Fruit fly (Drosophila melanogaster) whole organism, embryonic: Measurements from ENCODE around the gene Doc1.
A peak's percentile ranks its signal among the peaks of the same experiment; 100 is the strongest.

Experiments used
- Antp ChIP-seq: fragments of 200-800 bp; sonication (Bioruptor generic); optimal IDR thresholded peaks from 3 replicates; lab custom pipeline; 2016; ENCODE audit warnings: missing biosample characterization, missing genetic modification characterization
- Asciz ChIP-seq: fragments of 200-800 bp; sonication (Bioruptor generic); optimal IDR thresholded peaks from 2 replicates; lab custom pipeline; 2017; ENCODE audit warnings: missing biosample characterization, mild to moderate bottlenecking, missing genetic modification characterization, missing genetic modification reagents
- B-H1 ChIP-seq: fragments of 200-800 bp; sonication (Bioruptor generic); IDR thresholded peaks from 3 replicates; pipeline ENCODE4 v1.3.6; 2022; ENCODE audit warnings: missing biosample characterization, missing genetic modification characterization
- BtbVII ChIP-seq: fragments of 200-800 bp; sonication (Bioruptor generic); optimal IDR thresholded peaks from 3 replicates; lab custom pipeline; 2017; ENCODE audit warnings: missing biosample characterization, mild to moderate bottlenecking, missing genetic modification characterization
- CG10267 ChIP-seq: fragments of 200-800 bp; sonication (Bioruptor generic); optimal IDR thresholded peaks from 2 replicates; lab custom pipeline; 2018; ENCODE audit warnings: missing biosample characterization, mild to moderate bottlenecking, missing genetic modification characterization, moderate library complexity
- CG12071 ChIP-seq: fragments of 200-800 bp; sonication (Bioruptor generic); optimal IDR thresholded peaks from 3 replicates; lab custom pipeline; 2018; ENCODE audit warnings: missing biosample characterization, mild to moderate bottlenecking, missing genetic modification characterization
- CG14710 ChIP-seq: fragments of 200-800 bp; sonication (Bioruptor generic); optimal IDR thresholded peaks from 3 replicates; lab custom pipeline; 2019; ENCODE audit warnings: missing biosample characterization, mild to moderate bottlenecking, missing genetic modification characterization, moderate library complexity
- CG14860 ChIP-seq: fragments of 200-800 bp; sonication (Bioruptor generic); IDR thresholded peaks from 3 replicates; pipeline ENCODE4 v1.3.6; 2022; ENCODE audit warnings: missing biosample characterization, missing genetic modification characterization; ENCODE audit not compliant: partially characterized antibody
- CG14965 ChIP-seq: fragments of 200-800 bp; sonication (Bioruptor generic); optimal IDR thresholded peaks from 2 replicates; lab custom pipeline; 2016; ENCODE audit warnings: missing biosample characterization, missing genetic modification characterization, borderline replicate concordance
- CG1602 ChIP-seq: fragments of 200-800 bp; sonication (Bioruptor generic); optimal IDR thresholded peaks from 3 replicates; lab custom pipeline; 2016; ENCODE audit warnings: missing biosample characterization, missing genetic modification characterization
- CG1792 ChIP-seq: fragments of 200-800 bp; sonication (Bioruptor generic); optimal IDR thresholded peaks from 2 replicates; lab custom pipeline; 2016; ENCODE audit warnings: missing biosample characterization, missing genetic modification characterization
- CG18262 ChIP-seq: fragments of 200-800 bp; optimal IDR thresholded peaks from 3 replicates; lab custom pipeline; 2019; ENCODE audit warnings: missing biosample characterization, mild to moderate bottlenecking, missing genetic modification characterization, moderate library complexity
- CG18476 ChIP-seq: fragments of 200-800 bp; sonication (Bioruptor generic); optimal IDR thresholded peaks from 2 replicates; lab custom pipeline; 2016; ENCODE audit warnings: missing biosample characterization, mild to moderate bottlenecking, missing genetic modification characterization
- CG30431 ChIP-seq: fragments of 200-800 bp; sonication (Bioruptor generic); optimal IDR thresholded peaks from 2 replicates; lab custom pipeline; 2017; ENCODE audit warnings: missing biosample characterization, missing genetic modification characterization
- CG3163 ChIP-seq: fragments of 200-800 bp; sonication (Bioruptor generic); optimal IDR thresholded peaks from 3 replicates; lab custom pipeline; 2016; ENCODE audit warnings: missing biosample characterization, missing genetic modification characterization
- CG3281 ChIP-seq: fragments of 200-800 bp; sonication (Bioruptor generic); optimal IDR thresholded peaks from 3 replicates; lab custom pipeline; 2017; ENCODE audit warnings: missing biosample characterization, mild to moderate bottlenecking, missing genetic modification characterization
- CG4328 ChIP-seq: fragments of 200-800 bp; sonication (Bioruptor generic); optimal IDR thresholded peaks from 3 replicates; lab custom pipeline; 2017; ENCODE audit warnings: missing biosample characterization, missing genetic modification reagents, missing genetic modification characterization
- CG4820 ChIP-seq: fragments of 200-800 bp; sonication (Bioruptor generic); optimal IDR thresholded peaks from 3 replicates; lab custom pipeline; 2016; ENCODE audit warnings: missing biosample characterization, missing genetic modification characterization
- CG5180 ChIP-seq: fragments of 200-800 bp; sonication (Bioruptor generic); optimal IDR thresholded peaks from 3 replicates; lab custom pipeline; 2017; ENCODE audit warnings: missing biosample characterization, missing genetic modification characterization, mild to moderate bottlenecking, moderate library complexity, missing genetic modification reagents
- CG7357 ChIP-seq: fragments of 200-800 bp; sonication (Bioruptor generic); IDR thresholded peaks from 3 replicates; pipeline ENCODE4 v1.3.6; 2022; ENCODE audit warnings: missing biosample characterization, missing genetic modification characterization
- CG7745 ChIP-seq: fragments of 200-800 bp; sonication (Bioruptor generic); optimal IDR thresholded peaks from 2 replicates; lab custom pipeline; 2018; ENCODE audit warnings: missing biosample characterization, mild to moderate bottlenecking, missing genetic modification characterization, moderate library complexity
- CG8765 ChIP-seq: fragments of 200-800 bp; sonication (Bioruptor generic); IDR thresholded peaks from 2 replicates; pipeline ENCODE4 v1.3.6; 2022; ENCODE audit warnings: missing biosample characterization, missing genetic modification characterization
- CG9817 ChIP-seq: fragments of 200-800 bp; sonication (Bioruptor generic); optimal IDR thresholded peaks from 2 replicates; lab custom pipeline; 2018; ENCODE audit warnings: missing biosample characterization, mild to moderate bottlenecking, missing genetic modification characterization, moderate library complexity
- CTCF ChIP-seq: fragments of 200-800 bp; sonication (Bioruptor generic); optimal IDR thresholded peaks from 2 replicates; lab custom pipeline; 2017; ENCODE audit warnings: missing biosample characterization, mild to moderate bottlenecking, missing genetic modification characterization, moderate library complexity
- Camta ChIP-seq: fragments of 200-800 bp; sonication (Bioruptor generic); optimal IDR thresholded peaks from 2 replicates; lab custom pipeline; 2016; ENCODE audit warnings: missing biosample characterization, missing genetic modification characterization
- Chrac-16 ChIP-seq: fragments of 200-800 bp; sonication (Bioruptor generic); optimal IDR thresholded peaks from 3 replicates; lab custom pipeline; 2016; ENCODE audit warnings: missing biosample characterization, missing genetic modification characterization
- CkIIα-i1 ChIP-seq: fragments of 200-800 bp; sonication (Bioruptor generic); IDR thresholded peaks from 2 replicates; pipeline ENCODE4 v1.3.6; 2022; ENCODE audit warnings: missing biosample characterization, missing genetic modification characterization
- D ChIP-seq, 2 experiments: fragments of 200-800 bp in 1 of 2; fragments of >200 bp in 1 of 2; sonication (Bioruptor generic) in 1 of 2; optimal IDR thresholded peaks; 2 replicates in 1 of 2; 3 replicates in 1 of 2; lab custom pipeline; 2017; ENCODE audit warnings: mild to moderate bottlenecking in 1 of 2, missing biosample characterization in 1 of 2, missing genetic modification characterization in 1 of 2, missing genetic modification reagents in 1 of 2
- Deaf1 ChIP-seq: fragments of 200-800 bp; optimal IDR thresholded peaks from 3 replicates; lab custom pipeline; 2019; ENCODE audit warnings: missing biosample characterization, mild to moderate bottlenecking, missing genetic modification characterization, moderate library complexity
- Lim3 ChIP-seq: fragments of 200-800 bp; sonication (Bioruptor generic); IDR thresholded peaks from 2 replicates; pipeline ENCODE4 v1.3.6; 2022; ENCODE audit warnings: missing biosample characterization, missing genetic modification characterization
- Lpt ChIP-seq: fragments of >200 bp; optimal IDR thresholded peaks from 2 replicates; lab custom pipeline; 2018; ENCODE audit warnings: missing biosample characterization, missing genetic modification characterization
- Myb ChIP-seq: fragments of 200-800 bp; sonication (Bioruptor generic); optimal IDR thresholded peaks from 2 replicates; lab custom pipeline; 2016; ENCODE audit warnings: missing biosample characterization, missing genetic modification characterization
- NC2α ChIP-seq: fragments of 200-800 bp; sonication (Bioruptor generic); optimal IDR thresholded peaks from 2 replicates; lab custom pipeline; 2016; ENCODE audit warnings: missing biosample characterization, missing genetic modification characterization
- Nf-YA ChIP-seq: fragments of 200-800 bp; sonication (Bioruptor generic); IDR thresholded peaks from 2 replicates; pipeline ENCODE4 v1.3.6; 2022; ENCODE audit warnings: missing biosample characterization, missing genetic modification characterization
- Optix ChIP-seq: fragments of 200-800 bp; sonication (Bioruptor generic); IDR thresholded peaks from 3 replicates; pipeline ENCODE4 v1.3.6; 2022; ENCODE audit warnings: missing biosample characterization, missing genetic modification characterization
- ac ChIP-seq: fragments of 200-800 bp; sonication (Bioruptor generic); optimal IDR thresholded peaks from 3 replicates; lab custom pipeline; 2017; ENCODE audit warnings: missing biosample characterization, mild to moderate bottlenecking, missing genetic modification characterization
- ase ChIP-seq: fragments of 200-800 bp; sonication (Bioruptor generic); IDR thresholded peaks from 3 replicates; pipeline ENCODE4 v1.3.6; 2022; ENCODE audit warnings: missing biosample characterization, missing genetic modification characterization
- bcd ChIP-seq: fragments of 200-800 bp; sonication (Bioruptor generic); optimal IDR thresholded peaks from 2 replicates; lab custom pipeline; 2017; ENCODE audit warnings: missing biosample characterization, mild to moderate bottlenecking, missing genetic modification characterization
- bowl ChIP-seq: fragments of 200-800 bp; sonication (Bioruptor generic); IDR thresholded peaks from 2 replicates; pipeline ENCODE4 v1.3.6; 2022; ENCODE audit warnings: missing biosample characterization, missing genetic modification characterization
- crp ChIP-seq, 2 experiments: fragments of 200-800 bp; sonication (Bioruptor generic); optimal IDR thresholded peaks; 2 replicates in 1 of 2; 3 replicates in 1 of 2; lab custom pipeline; 2017; ENCODE audit warnings: missing biosample characterization in 2 of 2, missing genetic modification characterization in 2 of 2, mild to moderate bottlenecking in 1 of 2, moderate library complexity in 1 of 2
- en ChIP-seq: fragments of 200-800 bp; sonication (Bioruptor generic); optimal IDR thresholded peaks from 2 replicates; lab custom pipeline; 2016; ENCODE audit warnings: missing biosample characterization, missing genetic modification characterization
- gt ChIP-seq: fragments of 200-800 bp; sonication (Bioruptor generic); IDR thresholded peaks from 2 replicates; pipeline ENCODE4 v1.3.6; 2022; ENCODE audit warnings: missing biosample characterization, missing genetic modification characterization
- lov ChIP-seq, 2 experiments: fragments of 200-800 bp in 1 of 2; fragments of >200 bp in 1 of 2; sonication (Bioruptor generic) in 1 of 2; IDR thresholded peaks in 1 of 2; optimal IDR thresholded peaks in 1 of 2; 2 replicates in 1 of 2; 3 replicates in 1 of 2; pipeline versions ENCODE4 v1.3.6 to Lab custom; 2017 to 2022; ENCODE audit warnings: missing biosample characterization in 1 of 2, missing genetic modification characterization in 1 of 2
- mirr ChIP-seq: fragments of 200-800 bp; sonication (Bioruptor generic); optimal IDR thresholded peaks from 3 replicates; lab custom pipeline; 2018; ENCODE audit warnings: missing biosample characterization, mild to moderate bottlenecking, missing genetic modification characterization
- nerfin-1 ChIP-seq: fragments of 200-800 bp; sonication (Bioruptor generic); optimal IDR thresholded peaks from 3 replicates; lab custom pipeline; 2019; ENCODE audit warnings: missing biosample characterization, mild to moderate bottlenecking, missing genetic modification characterization, moderate library complexity
- onecut ChIP-seq: fragments of 200-800 bp; sonication (Bioruptor generic); IDR thresholded peaks from 2 replicates; pipeline ENCODE4 v1.3.6; 2022; ENCODE audit warnings: missing biosample characterization, missing genetic modification characterization
- org-1 ChIP-seq: fragments of 200-800 bp; sonication (Bioruptor generic); optimal IDR thresholded peaks from 2 replicates; lab custom pipeline; 2017; ENCODE audit warnings: missing biosample characterization, missing genetic modification characterization
- p53 ChIP-seq: fragments of 200-800 bp; sonication (Bioruptor generic); optimal IDR thresholded peaks from 2 replicates; lab custom pipeline; 2016; ENCODE audit warnings: missing biosample characterization, missing genetic modification characterization
- run ChIP-seq: fragments of 200-800 bp; sonication (Bioruptor generic); optimal IDR thresholded peaks from 3 replicates; lab custom pipeline; 2018; ENCODE audit warnings: missing biosample characterization, mild to moderate bottlenecking, missing genetic modification characterization
- tgo ChIP-seq: fragments of 200-800 bp; sonication (Bioruptor generic); IDR thresholded peaks from 3 replicates; pipeline ENCODE4 v1.3.6; 2022; ENCODE audit warnings: missing biosample characterization, missing genetic modification characterization

Gene Doc1

DNA sequence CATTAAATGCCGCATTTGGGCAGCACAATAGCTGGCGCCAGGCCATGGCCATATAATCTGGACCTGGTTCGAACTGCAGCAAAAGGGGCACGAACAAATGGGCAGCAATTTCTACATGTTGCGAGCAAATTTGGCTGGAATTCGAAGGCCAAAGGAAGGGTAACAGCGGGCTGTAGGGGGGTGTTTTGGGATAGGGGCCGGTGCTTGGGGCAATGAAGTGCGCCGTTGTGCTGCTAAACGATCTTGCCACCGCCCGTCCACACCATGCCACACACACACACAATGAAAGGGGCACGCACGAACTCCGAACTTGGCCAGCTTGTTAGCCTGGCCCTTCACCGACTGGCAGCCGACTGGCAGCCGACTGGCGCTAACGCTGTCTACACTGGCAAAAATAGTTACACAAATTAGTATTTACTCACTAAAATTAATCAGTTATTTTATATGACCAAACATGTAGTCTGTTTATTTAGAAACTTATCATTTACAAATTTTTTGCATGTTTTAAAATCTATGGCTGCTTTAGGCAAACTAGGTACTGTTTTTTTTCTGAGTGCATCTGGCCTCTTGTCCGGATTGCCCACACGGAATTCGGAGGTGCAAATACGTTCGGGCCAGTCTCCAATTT lies 7.1 kb upstream of the Doc1 start (continued):
- peak; percentile 43 for TF ChIP-seq CG5180 (GFP tag; lab: Kevin White, UChicago)
- TF ChIP-seq CG14965 (GFP tag; lab: Kevin White, UChicago), result no peak
- TF ChIP-seq CG30431 (GFP tag; lab: Kevin White, UChicago), result peak; percentile 13
- TF ChIP-seq NC2α (GFP tag; lab: Kevin White, UChicago), result no peak
- no peak for TF ChIP-seq lov (optimal IDR thresholded peaks at IDR 0.05; lab: Kevin White, UChicago)
- peak; percentile 34; the same call in 1 of the 3 replicates for TF ChIP-seq lov (GFP tag; IDR thresholded peaks at IDR 0.05; lab: Robert Waterston, UW)
- peak; percentile 24 for TF ChIP-seq CG4328 (GFP tag; lab: Kevin White, UChicago)
- TF ChIP-seq CG14710, result peak; percentile 83
- TF ChIP-seq CkIIα-i1, result no peak
- no peak for TF ChIP-seq CG9817 (tag; lab: Kevin White, UChicago)
- peak; percentile 44 for TF ChIP-seq CG1602 (GFP tag; lab: Kevin White, UChicago)
- no peak for TF ChIP-seq D (optimal IDR thresholded peaks at IDR 0.05; lab: Kevin White, UChicago)
- TF ChIP-seq D (GFP tag; optimal IDR thresholded peaks at IDR 0.05; lab: Kevin White, UChicago), result peak; percentile 78
- TF ChIP-seq Nf-YA, result 0 out of 2 replicates have a peak, but pooled peaks have one; percentile 28
- TF ChIP-seq CG3281 (GFP tag; lab: Kevin White, UChicago), result no peak
- peak; percentile 54 for TF ChIP-seq bcd (GFP tag; lab: Kevin White, UChicago)
- no peak for TF ChIP-seq B-H1 (GFP tag; lab: Robert Waterston, UW)
- TF ChIP-seq CG7745, result no peak
- TF ChIP-seq gt (GFP tag; lab: Robert Waterston, UW), result no peak
- TF ChIP-seq Lpt (GFP tag; lab: Kevin White, UChicago), result no peak
- TF ChIP-seq CG18262 (tag; lab: Kevin White, UChicago), result peak; percentile 82
- peak; percentile 37 for TF ChIP-seq ac (GFP tag; lab: Kevin White, UChicago)
- no peak for TF ChIP-seq Optix (GFP tag; lab: Robert Waterston, UW)
- TF ChIP-seq CG10267 (tag; lab: Kevin White, UChicago), result peak; percentile 76
- TF ChIP-seq Lim3, result no peak
- TF ChIP-seq CG18476 (GFP tag; lab: Kevin White, UChicago), result peak; percentile 73
- no peak for TF ChIP-seq Myb (GFP tag; lab: Kevin White, UChicago)
- peak; percentile 51 for TF ChIP-seq Chrac-16 (GFP tag; lab: Kevin White, UChicago)
- peak; percentile 86 for TF ChIP-seq CG4820 (GFP tag; lab: Kevin White, UChicago)
- peak; percentile 40 for TF ChIP-seq CG12071 (GFP tag; lab: Kevin White, UChicago)
- TF ChIP-seq crp (GFP tag; optimal IDR thresholded peaks at IDR 0.05; lab: Kevin White, UChicago), result no peak
- TF ChIP-seq bowl, result no peak
- no peak for TF ChIP-seq org-1 (GFP tag; lab: Kevin White, UChicago)
- no peak for TF ChIP-seq p53 (GFP tag; lab: Kevin White, UChicago)
- peak; percentile 47; the same call in 1 of the 3 replicates for TF ChIP-seq CG7357 (GFP tag; lab: Robert Waterston, UW)
- TF ChIP-seq CG14860 (GFP tag; lab: Robert Waterston, UW), result no peak
- TF ChIP-seq Asciz (GFP tag; lab: Kevin White, UChicago), result peak; percentile 67
- no peak for TF ChIP-seq CTCF (GFP tag; lab: Kevin White, UChicago)
- TF ChIP-seq Deaf1 (tag; lab: Kevin White, UChicago), result peak; percentile 70
- no peak for TF ChIP-seq CG3163 (GFP tag; lab: Kevin White, UChicago)
- TF ChIP-seq CG1792 (GFP tag; lab: Kevin White, UChicago), result peak; percentile 40
- peak; percentile 54 for TF ChIP-seq onecut (GFP tag; lab: Robert Waterston, UW)
- TF ChIP-seq nerfin-1 (tag; lab: Kevin White, UChicago), result peak; percentile 70
- peak; percentile 64 for TF ChIP-seq tgo
- TF ChIP-seq BtbVII (GFP tag; lab: Kevin White, UChicago), result peak; percentile 28
- peak; percentile 39; the same call in 1 of the 3 replicates for TF ChIP-seq ase (GFP tag; lab: Robert Waterston, UW)
- TF ChIP-seq CG8765 (GFP tag; lab: Robert Waterston, UW), result peak; percentile 64; the same call in 1 of the 2 replicates
- TF ChIP-seq run (tag; lab: Kevin White, UChicago), result no peak
- TF ChIP-seq en (GFP tag; lab: Kevin White, UChicago), result no peak
- TF ChIP-seq Antp (GFP tag; lab: Kevin White, UChicago), result no peak
- peak; percentile 31 for TF ChIP-seq Camta (GFP tag; lab: Kevin White, UChicago)
- TF ChIP-seq mirr (GFP tag; lab: Kevin White, UChicago), result no peak
